Worm (Caenorhabditis elegans) whole organism, L4 larva: ENCODE results near the gene fat-7.

Experiments used
- Y48G9A.11 ChIP-seq: fragments of 200-800 bp; sonication (Bioruptor generic); IDR thresholded peaks from 2 replicates; pipeline ENCODE4 v1.3.6; 2022; ENCODE audit warnings: missing genetic modification reagents, missing genetic modification characterization, missing compliant biosample characterization
- daf-12 ChIP-seq: fragments of 150-350 bp; optimal IDR thresholded peaks from 2 replicates; lab custom pipeline; 2014; ENCODE audit warnings: missing biosample characterization, missing genetic modification reagents, missing genetic modification characterization
- daf-19 ChIP-seq: fragments of 200-800 bp; sonication (Bioruptor generic); conservative IDR thresholded peaks from 2 replicates; pipeline ENCODE4 v1.3.6; 2022; ENCODE audit warnings: missing genetic modification characterization, missing compliant biosample characterization
- dve-1 ChIP-seq: sonication (generic microtip); optimal IDR thresholded peaks from 2 replicates; lab custom pipeline; 2017; ENCODE audit warnings: antibody characterized with exemption, mild to moderate bottlenecking, missing genetic modification characterization, missing compliant biosample characterization; ENCODE audit not compliant: insufficient read depth
- egl-43 ChIP-seq: fragments of 200-800 bp; sonication (Bioruptor generic); IDR thresholded peaks from 2 replicates; pipeline ENCODE4 v1.3.6; 2022; ENCODE audit warnings: missing genetic modification reagents, missing genetic modification characterization, missing compliant biosample characterization
- hlh-11 ChIP-seq: fragments of 200-800 bp; sonication (Bioruptor generic); optimal IDR thresholded peaks from 2 replicates; lab custom pipeline; 2018; ENCODE audit warnings: mild to moderate bottlenecking, missing genetic modification characterization, missing compliant biosample characterization
- lin-15B ChIP-seq: fragments of 150-350 bp; sonication (generic microtip); optimal IDR thresholded peaks from 3 replicates; lab custom pipeline; 2014; ENCODE audit warnings: missing biosample characterization, missing genetic modification characterization
- mdl-1 ChIP-seq, 2 experiments: fragments of 150-350 bp in 1 of 2; sonication (generic microtip) in 1 of 2; optimal IDR thresholded peaks; 2 replicates each; lab custom pipeline; 2014 to 2017; ENCODE audit warnings: missing biosample characterization in 2 of 2, missing genetic modification characterization in 2 of 2
- nhr-237 ChIP-seq: sonication (generic microtip); optimal IDR thresholded peaks from 2 replicates; lab custom pipeline; 2017; ENCODE audit warnings: missing biosample characterization, missing genetic modification characterization
- nhr-48 ChIP-seq: sonication (generic microtip); optimal IDR thresholded peaks from 2 replicates; lab custom pipeline; 2016; ENCODE audit warnings: mild to moderate bottlenecking, missing genetic modification characterization, missing compliant biosample characterization
- pha-4 ChIP-seq, 2 experiments: fragments of 150-350 bp in 1 of 2; fragments of 200-800 bp in 1 of 2; sonication (Bioruptor generic) in 1 of 2; IDR thresholded peaks in 1 of 2; optimal IDR thresholded peaks in 1 of 2; 2 replicates each; pipeline versions ENCODE4 v1.3.6 to Lab custom; 2014 to 2022; ENCODE audit warnings: missing genetic modification characterization in 2 of 2, missing genetic modification reagents in 2 of 2, missing biosample characterization in 1 of 2, missing compliant biosample characterization in 1 of 2
- zip-2 ChIP-seq: fragments of 150-350 bp; optimal IDR thresholded peaks from 2 replicates; lab custom pipeline; 2014; ENCODE audit warnings: missing biosample characterization, missing genetic modification characterization
- ztf-11 ChIP-seq: fragments of 150-350 bp; optimal IDR thresholded peaks from 2 replicates; lab custom pipeline; 2014; ENCODE audit warnings: missing biosample characterization, missing genetic modification characterization

ce11 chrV:7196498-7196966, 43.6 kb upstream of the fat-7 start, which contains the start of gene F09G2.2:
- peak in 1 of 2 experiments; percentile 65 for TF ChIP-seq mdl-1 (tag; optimal IDR thresholded peaks at IDR 0.05; lab: Kevin White, UChicago)
- peak; percentile 49 for TF ChIP-seq zip-2 (tag; lab: Kevin White, UChicago)
- peak; percentile 32; the same call in 1 of the 2 replicates for TF ChIP-seq egl-43 (GFP tag; lab: Robert Waterston, UW)
- peak; percentile 97 for TF ChIP-seq dve-1 (tag; lab: Kevin White, UChicago)
- TF ChIP-seq nhr-237 (tag; lab: Kevin White, UChicago) = no peak
- no peak for TF ChIP-seq ztf-11 (tag; lab: Kevin White, UChicago)
- peak; percentile 78; the same call in 1 of the 2 replicates for TF ChIP-seq pha-4 (GFP tag; IDR thresholded peaks at IDR 0.05; lab: Robert Waterston, UW)
- no peak for TF ChIP-seq pha-4 (tag; optimal IDR thresholded peaks at IDR 0.05; lab: Kevin White, UChicago)
- peak; percentile 63 for TF ChIP-seq Y48G9A.11 (GFP tag; lab: Robert Waterston, UW)
- peak; percentile 28 for TF ChIP-seq lin-15B (tag; lab: Kevin White, UChicago)
- TF ChIP-seq nhr-48 (tag; lab: Kevin White, UChicago) = peak; percentile 79
- TF ChIP-seq hlh-11 = peak; percentile 94
- TF ChIP-seq daf-12 (tag; lab: Kevin White, UChicago) = no peak
- no peak for TF ChIP-seq daf-19
